Worm (Caenorhabditis elegans): ENCODE results near the gene Y11D7A.3.

ce11 chrIV:9256017-9256416 lies 23.1 kb downstream of the Y11D7A.3 start, which contains the start of gene Y11D7A.9:
- no peak for TF ChIP-seq ceh-82 (tag; optimal IDR thresholded peaks at IDR 0.05)
- TF ChIP-seq gmeb-1 (tag; optimal IDR thresholded peaks at IDR 0.05): no peak
- no peak for TF ChIP-seq nhr-25 (tag; optimal IDR thresholded peaks at IDR 0.05)
- no peak for TF ChIP-seq F13H6.1 (tag; optimal IDR thresholded peaks at IDR 0.05)
- no peak for TF ChIP-seq mdl-1 (tag; optimal IDR thresholded peaks at IDR 0.05)
- TF ChIP-seq nhr-11 (tag; optimal IDR thresholded peaks at IDR 0.05): no peak
- TF ChIP-seq sem-4 (tag; optimal IDR thresholded peaks at IDR 0.05): no peak
- TF ChIP-seq snpc-4 (tag; optimal IDR thresholded peaks at IDR 0.05): no peak
- TF ChIP-seq nhr-23 (tag; optimal IDR thresholded peaks at IDR 0.05): no peak
- no peak for TF ChIP-seq fos-1 (tag; optimal IDR thresholded peaks at IDR 0.05)

Data from whole organism, L2 larva.